Worm (Caenorhabditis elegans) whole organism, midembryonic: ENCODE measurements around the gene ZK353.2.
A peak's percentile ranks its signal among the peaks of the same experiment; 100 is the strongest.

Source experiments
- T22C8.4 ChIP-seq: fragments of 200-800 bp; sonication (Bioruptor generic); IDR thresholded peaks from 2 replicates; pipeline ENCODE4 v1.3.6; 2022; ENCODE audit warnings: missing genetic modification characterization, missing compliant biosample characterization
- cog-1 ChIP-seq: sonication (generic microtip); optimal IDR thresholded peaks from 2 replicates; lab custom pipeline; 2016; ENCODE audit warnings: missing genetic modification characterization, missing compliant biosample characterization
- flt-1 ChIP-seq: fragments of 200-800 bp; sonication (Bioruptor generic); IDR thresholded peaks from 2 replicates; pipeline ENCODE4 v1.3.6; 2022; ENCODE audit warnings: missing genetic modification characterization, missing compliant biosample characterization
- klf-2 ChIP-seq: fragments of 200-800 bp; sonication (Bioruptor generic); conservative IDR thresholded peaks from 2 replicates; pipeline ENCODE4 v1.3.6; 2022; ENCODE audit warnings: missing genetic modification reagents, missing genetic modification characterization, missing compliant biosample characterization
- med-1 ChIP-seq: sonication (generic microtip); optimal IDR thresholded peaks from 2 replicates; lab custom pipeline; 2017; ENCODE audit warnings: missing genetic modification characterization, mild to moderate bottlenecking, missing compliant biosample characterization, antibody characterized with exemption, missing genetic modification reagents; ENCODE audit not compliant: insufficient read depth
- ref-1 ChIP-seq: fragments of 200-800 bp; sonication (Bioruptor generic); conservative IDR thresholded peaks from 2 replicates; pipeline ENCODE4 v1.3.6; 2022; ENCODE audit warnings: missing genetic modification reagents, missing genetic modification characterization, missing compliant biosample characterization
- tab-1 ChIP-seq: fragments of 200-800 bp; sonication (Bioruptor generic); IDR thresholded peaks from 2 replicates; pipeline ENCODE4 v1.3.6; 2022; ENCODE audit warnings: missing genetic modification characterization, missing compliant biosample characterization
- ztf-23 ChIP-seq: fragments of 200-800 bp; sonication (Bioruptor generic); IDR thresholded peaks from 2 replicates; pipeline ENCODE4 v1.3.6; 2022; ENCODE audit warnings: missing genetic modification reagents, missing genetic modification characterization, missing compliant biosample characterization
- ztf-29 ChIP-seq: fragments of 200-800 bp; sonication (Bioruptor generic); IDR thresholded peaks from 2 replicates; pipeline ENCODE4 v1.3.6; 2022; ENCODE audit warnings: missing genetic modification reagents, missing genetic modification characterization, missing compliant biosample characterization

Gene ZK353.2

DNA sequence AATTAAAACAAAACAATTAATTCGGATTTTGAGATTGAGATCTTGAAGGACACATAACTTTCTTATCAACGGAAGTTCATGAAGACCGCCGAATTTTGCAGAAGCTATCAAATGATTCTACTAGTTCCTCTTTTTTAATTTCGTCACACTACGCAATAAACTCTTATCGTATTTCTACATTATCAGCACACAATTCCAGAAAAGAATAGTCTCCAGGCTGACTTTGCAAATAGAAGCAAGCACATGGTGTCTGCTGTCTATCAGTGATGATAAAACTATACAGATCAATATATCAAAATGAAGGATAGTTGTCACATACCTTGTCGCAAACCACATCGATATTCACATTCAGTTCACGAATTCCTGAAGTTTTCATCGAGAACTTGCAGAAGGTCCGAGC, 2.0 kb downstream of the ZK353.2 start:
- TF ChIP-seq T22C8.4 (GFP tag; lab: Robert Waterston, UW): no peak

- no peak for TF ChIP-seq tab-1 (GFP tag; lab: Robert Waterston, UW)
- no peak for TF ChIP-seq klf-2
- no peak for TF ChIP-seq cog-1 (tag; lab: Kevin White, UChicago)
- TF ChIP-seq ztf-23: no peak
- no peak for TF ChIP-seq ref-1 (GFP tag; lab: Robert Waterston, UW)
- TF ChIP-seq T22C8.4 (GFP tag; lab: Robert Waterston, UW): no peak
- TF ChIP-seq flt-1 (GFP tag; lab: Robert Waterston, UW): no peak
- no peak for TF ChIP-seq med-1 (GFP tag; lab: Kevin White, UChicago)
- no peak for TF ChIP-seq ztf-29 (GFP tag; lab: Robert Waterston, UW)
Observed at ce11 chrIII:8401887-8402286, 3.4 kb downstream of the ZK353.2 start, which contains the start of gene lap-1. Gene lap-1 (minus strand): TSS chrIII:8401928.

ce11 chrIII:8402633-8403032, 4.1 kb downstream of the ZK353.2 start:
- TF ChIP-seq ref-1 (GFP tag; lab: Robert Waterston, UW) (no peak), cog-1 (tag; lab: Kevin White, UChicago) (no peak), med-1 (GFP tag; lab: Kevin White, UChicago) (no peak), ztf-23 (no peak), klf-2 (no peak), ztf-29 (GFP tag; lab: Robert Waterston, UW) (no peak), flt-1 (GFP tag; lab: Robert Waterston, UW) (no peak), tab-1 (GFP tag; lab: Robert Waterston, UW) (no peak), T22C8.4 (GFP tag; lab: Robert Waterston, UW) (no peak)

DNA sequence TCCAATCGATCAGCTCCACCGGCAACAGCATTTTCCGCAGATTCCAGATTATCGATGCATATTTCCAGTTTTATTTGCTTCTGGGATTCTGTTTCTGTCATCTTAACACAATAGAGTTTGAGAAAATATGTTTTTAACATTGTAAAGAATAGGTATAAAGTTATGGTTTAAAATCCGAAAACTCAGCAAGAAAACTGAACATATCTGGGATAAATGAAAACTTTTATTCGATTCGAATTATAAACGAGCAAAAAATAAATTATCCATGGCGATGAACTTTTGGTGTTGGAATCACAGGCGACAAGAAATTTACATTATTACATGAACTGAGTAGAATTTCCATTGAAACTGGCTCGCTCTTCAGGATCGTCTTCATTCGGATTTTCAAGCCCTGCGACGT, 5.0 kb downstream of the ZK353.2 start, which contains the start of gene cutc-1:
TSS of gene cutc-1 (minus strand) at position 101 of the 400 bp plus-strand sequence.
- TF ChIP-seq tab-1 (GFP tag; lab: Robert Waterston, UW): no peak
- TF ChIP-seq ref-1 (GFP tag; lab: Robert Waterston, UW): no peak
- TF ChIP-seq flt-1 (GFP tag; lab: Robert Waterston, UW): no peak
- no peak for TF ChIP-seq T22C8.4 (GFP tag; lab: Robert Waterston, UW)
- no peak for TF ChIP-seq cog-1 (tag; lab: Kevin White, UChicago)
- no peak for TF ChIP-seq klf-2
- TF ChIP-seq ztf-23: no peak

- TF ChIP-seq flt-1 (GFP tag; lab: Robert Waterston, UW) (0 out of 2 replicates have a peak, but pooled peaks have one; percentile 17), cog-1 (tag; lab: Kevin White, UChicago) (no peak)
Observed at ce11 chrIII:8405449-8405962, 7.0 kb downstream of the ZK353.2 start, which contains the start of the genes ubxn-4 and cyy-1. Gene ubxn-4 (minus strand): TSS chrIII:8405562. Gene cyy-1 (plus strand): TSS chrIII:8405874.

- TF ChIP-seq ztf-29 (GFP tag; lab: Robert Waterston, UW): no peak
- no peak for TF ChIP-seq med-1 (GFP tag; lab: Kevin White, UChicago)
- no peak for TF ChIP-seq flt-1 (GFP tag; lab: Robert Waterston, UW)
- no peak for TF ChIP-seq T22C8.4 (GFP tag; lab: Robert Waterston, UW)
- no peak for TF ChIP-seq klf-2
- no peak for TF ChIP-seq ztf-23
- no peak for TF ChIP-seq tab-1 (GFP tag; lab: Robert Waterston, UW)
- no peak for TF ChIP-seq ref-1 (GFP tag; lab: Robert Waterston, UW)
- no peak for TF ChIP-seq cog-1 (tag; lab: Kevin White, UChicago)
Observed at ce11 chrIII:8409166-8409565, 10.7 kb downstream of the ZK353.2 start, which contains the start of gene ZK353.9. Gene ZK353.9 (plus strand): TSS chrIII:8409496.

ce11 chrIII:8410747-8411146, 12.2 kb downstream of the ZK353.2 start:
- TF ChIP-seq tab-1 (GFP tag; lab: Robert Waterston, UW) (no peak), ref-1 (GFP tag; lab: Robert Waterston, UW) (no peak), med-1 (GFP tag; lab: Kevin White, UChicago) (no peak), T22C8.4 (GFP tag; lab: Robert Waterston, UW) (no peak), klf-2 (no peak), flt-1 (GFP tag; lab: Robert Waterston, UW) (no peak), ztf-29 (GFP tag; lab: Robert Waterston, UW) (no peak), ztf-23 (no peak), cog-1 (tag; lab: Kevin White, UChicago) (no peak)

- peak; percentile 98 for TF ChIP-seq ztf-23
- TF ChIP-seq ref-1 (GFP tag; lab: Robert Waterston, UW): no peak
- no peak for TF ChIP-seq tab-1 (GFP tag; lab: Robert Waterston, UW)
- no peak for TF ChIP-seq med-1 (GFP tag; lab: Kevin White, UChicago)
- no peak for TF ChIP-seq T22C8.4 (GFP tag; lab: Robert Waterston, UW)
- TF ChIP-seq flt-1 (GFP tag; lab: Robert Waterston, UW): peak; percentile 69; the same call in 1 of the 2 replicates
- TF ChIP-seq cog-1 (tag; lab: Kevin White, UChicago): peak; percentile 13
- no peak for TF ChIP-seq klf-2
- TF ChIP-seq ztf-29 (GFP tag; lab: Robert Waterston, UW): no peak
Observed at ce11 chrIII:8411976-8412375, 13.5 kb downstream of the ZK353.2 start.

- TF ChIP-seq flt-1 (GFP tag; lab: Robert Waterston, UW) (no peak), ref-1 (GFP tag; lab: Robert Waterston, UW) (no peak), cog-1 (tag; lab: Kevin White, UChicago) (no peak), med-1 (GFP tag; lab: Kevin White, UChicago) (no peak), ztf-23 (no peak)
Observed at ce11 chrIII:8413501-8413900, 15.0 kb downstream of the ZK353.2 start.

DNA sequence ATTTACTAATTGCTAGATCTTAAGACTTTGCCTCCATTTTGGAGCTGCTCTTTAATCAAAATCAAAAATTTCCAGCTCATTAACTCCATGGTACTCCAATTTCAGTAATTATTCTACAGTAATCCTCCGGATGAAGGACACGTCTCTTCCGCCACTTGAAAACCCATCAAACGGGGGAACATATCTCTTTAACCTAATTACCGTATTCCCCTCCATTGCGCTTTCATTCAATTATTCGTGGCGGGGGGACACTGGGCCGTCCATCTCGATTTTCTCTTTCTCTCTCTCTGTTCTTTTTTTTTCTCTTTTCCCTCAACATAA, 18.3 kb downstream of the ZK353.2 start:
- no peak for TF ChIP-seq tab-1 (GFP tag; lab: Robert Waterston, UW)
- TF ChIP-seq ztf-23: no peak
- no peak for TF ChIP-seq med-1 (GFP tag; lab: Kevin White, UChicago)
- TF ChIP-seq cog-1 (tag; lab: Kevin White, UChicago): no peak
- TF ChIP-seq ref-1 (GFP tag; lab: Robert Waterston, UW): no peak
- TF ChIP-seq T22C8.4 (GFP tag; lab: Robert Waterston, UW): no peak
- TF ChIP-seq klf-2: no peak
- TF ChIP-seq ztf-29 (GFP tag; lab: Robert Waterston, UW): no peak
- TF ChIP-seq flt-1 (GFP tag; lab: Robert Waterston, UW): no peak
